Worm (Caenorhabditis elegans) whole organism, L4 larva: ENCODE measurements around the gene mrpl-11.

Source experiments
- F26F4.8 ChIP-seq: fragments of 200-800 bp; sonication (Bioruptor generic); conservative IDR thresholded peaks from 2 replicates; pipeline ENCODE4 v1.3.6; 2022; ENCODE audit warnings: missing genetic modification characterization, missing compliant biosample characterization
- F49E8.2 ChIP-seq: sonication (generic microtip); optimal IDR thresholded peaks from 2 replicates; lab custom pipeline; 2016; ENCODE audit warnings: missing compliant biosample characterization, mild to moderate bottlenecking, missing genetic modification characterization, borderline replicate concordance
- R02D3.7 ChIP-seq: fragments of 150-350 bp; sonication (generic microtip); optimal IDR thresholded peaks from 3 replicates; lab custom pipeline; 2014; ENCODE audit warnings: missing biosample characterization, missing genetic modification characterization
- T26A8.4 ChIP-seq: fragments of 200-800 bp; sonication (Bioruptor generic); IDR thresholded peaks from 2 replicates; pipeline ENCODE4 v1.3.6; 2022; ENCODE audit warnings: missing genetic modification characterization, missing compliant biosample characterization
- Y5F2A.4 ChIP-seq: fragments of 200-800 bp; sonication (Bioruptor generic); optimal IDR thresholded peaks from 2 replicates; lab custom pipeline; 2018; ENCODE audit warnings: mild to moderate bottlenecking, missing genetic modification characterization, missing compliant biosample characterization
- Y75B8A.6 ChIP-seq: fragments of 200-800 bp; sonication (Bioruptor generic); IDR thresholded peaks from 2 replicates; pipeline ENCODE4 v1.3.6; 2022; ENCODE audit warnings: missing genetic modification reagents, missing genetic modification characterization, missing compliant biosample characterization
- ZK337.2 ChIP-seq: fragments of 200-800 bp; sonication (Bioruptor generic); IDR thresholded peaks from 2 replicates; pipeline ENCODE4 v1.3.6; 2022; ENCODE audit warnings: missing genetic modification reagents, missing genetic modification characterization, missing compliant biosample characterization
- ZK546.5 ChIP-seq, 2 experiments: sonication (generic microtip); optimal IDR thresholded peaks; 2 replicates each; lab custom pipeline; 2017; ENCODE audit warnings: missing biosample characterization in 2 of 2, missing genetic modification characterization in 2 of 2
- aly-2 ChIP-seq: sonication (generic microtip); optimal IDR thresholded peaks from 2 replicates; lab custom pipeline; 2018; ENCODE audit warnings: missing biosample characterization, missing genetic modification characterization
- ama-1 ChIP-seq: fragments of 150-350 bp; optimal IDR thresholded peaks from 2 replicates; lab custom pipeline; 2014; ENCODE audit warnings: inconsistent platforms, mixed read lengths
- attf-4 ChIP-seq: sonication (generic microtip); optimal IDR thresholded peaks from 3 replicates; lab custom pipeline; 2017; ENCODE audit warnings: missing biosample characterization, missing genetic modification characterization
- ceh-28 ChIP-seq: fragments of 150-350 bp; optimal IDR thresholded peaks from 2 replicates; lab custom pipeline; 2014; ENCODE audit warnings: missing biosample characterization, missing genetic modification reagents, missing genetic modification characterization
- ceh-62 ChIP-seq: sonication (generic microtip); optimal IDR thresholded peaks from 2 replicates; lab custom pipeline; 2017; ENCODE audit warnings: missing biosample characterization, missing genetic modification characterization
- ceh-82 ChIP-seq: sonication (generic microtip); optimal IDR thresholded peaks from 2 replicates; lab custom pipeline; 2017; ENCODE audit warnings: missing biosample characterization, missing genetic modification characterization
- cey-2 ChIP-seq: sonication (generic microtip); optimal IDR thresholded peaks from 3 replicates; lab custom pipeline; 2017; ENCODE audit warnings: missing genetic modification characterization, mild to moderate bottlenecking, missing compliant biosample characterization, antibody characterized with exemption, borderline replicate concordance; ENCODE audit not compliant: insufficient read depth
- ctbp-1 ChIP-seq: fragments of 200-800 bp; sonication (Bioruptor generic); IDR thresholded peaks from 2 replicates; pipeline ENCODE4 v1.3.6; 2022; ENCODE audit warnings: missing genetic modification reagents, missing genetic modification characterization, missing compliant biosample characterization
- daf-12 ChIP-seq: fragments of 150-350 bp; optimal IDR thresholded peaks from 2 replicates; lab custom pipeline; 2014; ENCODE audit warnings: missing biosample characterization, missing genetic modification reagents, missing genetic modification characterization
- daf-16 ChIP-seq, 3 experiments: sonication (generic microtip); optimal IDR thresholded peaks; 2 replicates each; lab custom pipeline; 2016 to 2017; ENCODE audit warnings: missing genetic modification characterization in 3 of 3, missing genetic modification reagents in 3 of 3, mild to moderate bottlenecking in 2 of 3, missing compliant biosample characterization in 2 of 3, missing biosample characterization in 1 of 3, moderate library complexity in 1 of 3
- daf-19 ChIP-seq: fragments of 200-800 bp; sonication (Bioruptor generic); conservative IDR thresholded peaks from 2 replicates; pipeline ENCODE4 v1.3.6; 2022; ENCODE audit warnings: missing genetic modification characterization, missing compliant biosample characterization
- daf-8 ChIP-seq: fragments of 200-800 bp; sonication (Bioruptor generic); IDR thresholded peaks from 2 replicates; pipeline ENCODE4 v1.3.6; 2022; ENCODE audit warnings: missing genetic modification characterization, missing compliant biosample characterization
- dmd-8 ChIP-seq: fragments of 200-800 bp; sonication (Bioruptor generic); IDR thresholded peaks from 2 replicates; pipeline ENCODE4 v1.3.6; 2022; ENCODE audit warnings: missing genetic modification characterization, missing compliant biosample characterization
- duxl-1 ChIP-seq: sonication (generic microtip); optimal IDR thresholded peaks from 2 replicates; lab custom pipeline; 2016; ENCODE audit warnings: mild to moderate bottlenecking, missing genetic modification characterization, moderate library complexity, missing compliant biosample characterization; ENCODE audit not compliant: poor library complexity
- egl-27 ChIP-seq: sonication (generic microtip); optimal IDR thresholded peaks from 3 replicates; lab custom pipeline; 2017; ENCODE audit warnings: missing biosample characterization, missing genetic modification reagents, missing genetic modification characterization
- egl-43 ChIP-seq: fragments of 200-800 bp; sonication (Bioruptor generic); IDR thresholded peaks from 2 replicates; pipeline ENCODE4 v1.3.6; 2022; ENCODE audit warnings: missing genetic modification reagents, missing genetic modification characterization, missing compliant biosample characterization
- fos-1 ChIP-seq: fragments of 150-350 bp; optimal IDR thresholded peaks from 2 replicates; lab custom pipeline; 2014; ENCODE audit warnings: missing biosample characterization, missing genetic modification characterization
- gei-8 ChIP-seq: fragments of 200-800 bp; sonication (Bioruptor generic); optimal IDR thresholded peaks from 2 replicates; lab custom pipeline; 2018; ENCODE audit warnings: mild to moderate bottlenecking, missing genetic modification characterization, missing compliant biosample characterization
- hif-1 ChIP-seq, 2 experiments: sonication (generic microtip); optimal IDR thresholded peaks; 2 replicates each; lab custom pipeline; 2016 to 2017; ENCODE audit warnings: missing compliant biosample characterization in 2 of 2, missing genetic modification characterization in 2 of 2, missing genetic modification reagents in 2 of 2, missing genotype in 2 of 2, mild to moderate bottlenecking in 1 of 2
- hmg-1.1 ChIP-seq: fragments of 200-800 bp; sonication (Bioruptor generic); IDR thresholded peaks from 2 replicates; pipeline ENCODE4 v1.3.6; 2022; ENCODE audit warnings: missing genetic modification reagents, missing genetic modification characterization, missing compliant biosample characterization
- jun-1 ChIP-seq: fragments of 150-350 bp; optimal IDR thresholded peaks from 2 replicates; lab custom pipeline; 2014; ENCODE audit warnings: missing biosample characterization, missing genetic modification reagents, missing genetic modification characterization
- lin-39 ChIP-seq: fragments of 150-350 bp; optimal IDR thresholded peaks from 2 replicates; lab custom pipeline; 2014; ENCODE audit warnings: missing biosample characterization, missing genetic modification reagents, missing genetic modification characterization
- lsy-2 ChIP-seq, 2 experiments: fragments of 150-350 bp in 1 of 2; sonication (generic microtip) in 1 of 2; optimal IDR thresholded peaks; 2 replicates each; lab custom pipeline; 2014 to 2017; ENCODE audit warnings: missing biosample characterization in 2 of 2, missing genetic modification characterization in 2 of 2
- madf-5 ChIP-seq, 2 experiments: fragments of 200-800 bp; sonication (Bioruptor generic); IDR thresholded peaks; 2 replicates each; pipeline ENCODE4 v1.3.6; 2022; ENCODE audit warnings: missing compliant biosample characterization in 2 of 2, missing genetic modification characterization in 2 of 2
- mdt-29 ChIP-seq: fragments of 200-800 bp; sonication (Bioruptor generic); IDR thresholded peaks from 2 replicates; pipeline ENCODE4 v1.3.6; 2022; ENCODE audit warnings: missing genetic modification reagents, missing genetic modification characterization, missing compliant biosample characterization
- mep-1 ChIP-seq: fragments of 150-350 bp; sonication (generic microtip); optimal IDR thresholded peaks from 3 replicates; lab custom pipeline; 2014; ENCODE audit warnings: missing biosample characterization, missing genetic modification characterization
- mes-2 ChIP-seq: sonication (generic microtip); optimal IDR thresholded peaks from 2 replicates; lab custom pipeline; 2016; ENCODE audit warnings: missing genotype, mild to moderate bottlenecking, missing genetic modification characterization, missing compliant biosample characterization; ENCODE audit not compliant: poor library complexity, severe bottlenecking
- mxl-2 ChIP-seq: fragments of 200-800 bp; sonication (Bioruptor generic); conservative IDR thresholded peaks from 2 replicates; pipeline ENCODE4 v1.3.6; 2022; ENCODE audit warnings: missing genetic modification reagents, missing genetic modification characterization, missing compliant biosample characterization
- mxl-3 ChIP-seq: fragments of 200-800 bp; sonication (Bioruptor generic); optimal IDR thresholded peaks from 2 replicates; lab custom pipeline; 2018; ENCODE audit warnings: mild to moderate bottlenecking, missing genetic modification characterization, missing compliant biosample characterization
- nhr-102 ChIP-seq: sonication (generic microtip); optimal IDR thresholded peaks from 2 replicates; lab custom pipeline; 2016; ENCODE audit warnings: mild to moderate bottlenecking, missing genetic modification characterization, moderate library complexity, missing compliant biosample characterization
- nhr-25 ChIP-seq: sonication (generic microtip); optimal IDR thresholded peaks from 2 replicates; lab custom pipeline; 2017; ENCODE audit warnings: missing genetic modification characterization, mild to moderate bottlenecking, missing compliant biosample characterization, antibody characterized with exemption, moderate library complexity, borderline replicate concordance; ENCODE audit not compliant: insufficient read depth
- nhr-42 ChIP-seq: fragments of 200-800 bp; sonication (Bioruptor generic); IDR thresholded peaks from 2 replicates; pipeline ENCODE4 v1.3.6; 2022; ENCODE audit warnings: missing genetic modification characterization, missing compliant biosample characterization
- nhr-6 ChIP-seq: fragments of 150-350 bp; optimal IDR thresholded peaks from 2 replicates; lab custom pipeline; 2014; ENCODE audit warnings: missing biosample characterization, missing genetic modification characterization
- nhr-77 ChIP-seq: fragments of 150-350 bp; optimal IDR thresholded peaks from 2 replicates; lab custom pipeline; 2014; ENCODE audit warnings: missing biosample characterization, missing genetic modification characterization
- pqm-1 ChIP-seq: sonication (generic microtip); optimal IDR thresholded peaks from 2 replicates; lab custom pipeline; 2017; ENCODE audit warnings: missing biosample characterization, missing genetic modification characterization
- rbr-2 ChIP-seq: sonication (generic microtip); optimal IDR thresholded peaks from 2 replicates; lab custom pipeline; 2016; ENCODE audit warnings: missing genotype, missing genetic modification characterization, missing compliant biosample characterization
- set-16 ChIP-seq: fragments of 200-800 bp; sonication (Bioruptor generic); IDR thresholded peaks from 2 replicates; pipeline ENCODE4 v1.3.6; 2022; ENCODE audit warnings: missing genetic modification reagents, missing genetic modification characterization, missing compliant biosample characterization
- skn-1 ChIP-seq: fragments of 150-350 bp; optimal IDR thresholded peaks from 2 replicates; lab custom pipeline; 2014; ENCODE audit warnings: missing biosample characterization, missing genetic modification characterization
- snpc-4 ChIP-seq: fragments of 150-350 bp; optimal IDR thresholded peaks from 2 replicates; lab custom pipeline; 2014; ENCODE audit warnings: missing biosample characterization, missing genetic modification characterization
- spr-1 ChIP-seq: sonication (generic microtip); optimal IDR thresholded peaks from 2 replicates; lab custom pipeline; 2016; ENCODE audit warnings: mild to moderate bottlenecking, missing genetic modification characterization, missing compliant biosample characterization
- tag-97 ChIP-seq: fragments of 200-800 bp; sonication (Bioruptor generic); IDR thresholded peaks from 2 replicates; pipeline ENCODE4 v1.3.6; 2022; ENCODE audit warnings: missing genetic modification characterization, missing compliant biosample characterization
- tra-1 ChIP-seq: fragments of 200-800 bp; sonication (Bioruptor generic); IDR thresholded peaks from 2 replicates; pipeline ENCODE4 v1.3.6; 2022; ENCODE audit warnings: missing genetic modification reagents, missing genetic modification characterization, missing compliant biosample characterization
- unc-130 ChIP-seq: sonication (generic microtip); optimal IDR thresholded peaks from 2 replicates; lab custom pipeline; 2016; ENCODE audit warnings: missing genetic modification reagents, missing genetic modification characterization, missing compliant biosample characterization
- zfp-3 ChIP-seq: fragments of 200-800 bp; sonication (Bioruptor generic); conservative IDR thresholded peaks from 2 replicates; pipeline ENCODE4 v1.3.6; 2022; ENCODE audit warnings: missing genetic modification reagents, missing genetic modification characterization, missing compliant biosample characterization

Gene mrpl-11

ce11 chrIII:8731973-8732372 is 14.5 kb downstream of the mrpl-11 start (continued):
- TF ChIP-seq dmd-8 (GFP tag; lab: Robert Waterston, UW) (no peak), daf-19 (GFP tag; lab: Robert Waterston, UW) (no peak), R02D3.7 (tag; lab: Kevin White, UChicago) (no peak), T26A8.4 (GFP tag; lab: Robert Waterston, UW) (no peak), ZK546.5 (tag; optimal IDR thresholded peaks at IDR 0.05; lab: Kevin White, UChicago) (no peak), pqm-1 (tag; lab: Kevin White, UChicago) (no peak), Y5F2A.4 (no peak), tag-97 (no peak), zfp-3 (GFP tag; lab: Robert Waterston, UW) (no peak), nhr-6 (tag; lab: Kevin White, UChicago) (no peak), Y75B8A.6 (GFP tag; lab: Robert Waterston, UW) (no peak), mxl-2 (GFP tag; lab: Robert Waterston, UW) (no peak), tra-1 (peak; percentile 32; the same call in 1 of the 2 replicates), ceh-62 (tag; lab: Kevin White, UChicago) (no peak), daf-12 (no peak), skn-1 (tag; lab: Kevin White, UChicago) (no peak), egl-27 (tag; lab: Kevin White, UChicago) (no peak), gei-8 (GFP tag; lab: Kevin White, UChicago) (no peak), rbr-2 (tag; lab: Kevin White, UChicago) (no peak), ceh-28 (tag; lab: Kevin White, UChicago) (no peak), nhr-102 (tag; lab: Kevin White, UChicago) (no peak), F26F4.8 (GFP tag; lab: Robert Waterston, UW) (no peak), daf-16 (GFP tag; optimal IDR thresholded peaks at IDR 0.05; lab: Kevin White, UChicago) (no peak), daf-16 (tag; optimal IDR thresholded peaks at IDR 0.05; lab: Kevin White, UChicago) (no peak), aly-2 (tag; lab: Kevin White, UChicago) (no peak), F49E8.2 (tag; lab: Kevin White, UChicago) (no peak), mep-1 (tag; lab: Kevin White, UChicago) (no peak), hif-1 (tag; optimal IDR thresholded peaks at IDR 0.05; lab: Kevin White, UChicago) (no peak), cey-2 (tag; lab: Kevin White, UChicago) (peak; percentile 37), daf-8 (GFP tag; lab: Robert Waterston, UW) (no peak), mes-2 (tag; lab: Kevin White, UChicago) (peak; percentile 19), lin-39 (tag; lab: Kevin White, UChicago) (no peak), mxl-3 (peak; percentile 91), jun-1 (no peak), attf-4 (tag; lab: Kevin White, UChicago) (no peak), egl-43 (GFP tag; lab: Robert Waterston, UW) (no peak), mdt-29 (GFP tag; lab: Robert Waterston, UW) (no peak), lsy-2 (tag; optimal IDR thresholded peaks at IDR 0.05; lab: Kevin White, UChicago) (peak in 1 of 2 experiments; percentile 23), ZK337.2 (GFP tag; lab: Robert Waterston, UW) (no peak), madf-5 (GFP tag; IDR thresholded peaks at IDR 0.05; lab: Robert Waterston, UW) (no peak), ceh-82 (no peak), snpc-4 (no peak), set-16 (GFP tag; lab: Robert Waterston, UW) (no peak), ctbp-1 (GFP tag; lab: Robert Waterston, UW) (peak; percentile 35; the same call in 1 of the 2 replicates), ama-1 (lab: Kevin White, UChicago) (no peak), nhr-77 (tag; lab: Kevin White, UChicago) (no peak), unc-130 (GFP tag; lab: Kevin White, UChicago) (no peak), nhr-42 (no peak), duxl-1 (tag; lab: Kevin White, UChicago) (no peak), nhr-25 (tag; lab: Kevin White, UChicago) (no peak), spr-1 (tag; lab: Kevin White, UChicago) (no peak), hmg-1.1 (GFP tag; lab: Robert Waterston, UW) (no peak), fos-1 (tag; lab: Kevin White, UChicago) (no peak)
